Fruit fly (Drosophila melanogaster) whole organism, embryonic: ENCODE data around the gene CG8993.

Experiments used
- CG10321 ChIP-seq: fragments of 200-800 bp; sonication (Bioruptor generic); IDR thresholded peaks from 2 replicates; pipeline ENCODE4 v1.3.6; 2022; ENCODE audit warnings: missing biosample characterization, missing genetic modification characterization
- CG10565 ChIP-seq: fragments of 200-800 bp; sonication (Bioruptor generic); optimal IDR thresholded peaks from 3 replicates; lab custom pipeline; 2016; ENCODE audit warnings: missing biosample characterization, mild to moderate bottlenecking, missing genetic modification characterization
- CG11695 ChIP-seq: fragments of 200-800 bp; sonication (Bioruptor generic); IDR thresholded peaks from 3 replicates; pipeline ENCODE4 v1.3.6; 2022; ENCODE audit warnings: missing biosample characterization, missing genetic modification characterization
- CG13775 ChIP-seq: fragments of 200-800 bp; sonication (Bioruptor generic); optimal IDR thresholded peaks from 3 replicates; lab custom pipeline; 2017; ENCODE audit warnings: missing biosample characterization, mild to moderate bottlenecking, missing genetic modification characterization
- CG15073 ChIP-seq: fragments of 200-800 bp; sonication (Bioruptor generic); optimal IDR thresholded peaks from 2 replicates; lab custom pipeline; 2016; ENCODE audit warnings: missing biosample characterization, missing genetic modification characterization
- CG1602 ChIP-seq: fragments of 200-800 bp; sonication (Bioruptor generic); optimal IDR thresholded peaks from 3 replicates; lab custom pipeline; 2016; ENCODE audit warnings: missing biosample characterization, missing genetic modification characterization
- CG17359 ChIP-seq: fragments of 200-800 bp; sonication (Bioruptor generic); optimal IDR thresholded peaks from 3 replicates; lab custom pipeline; 2018; ENCODE audit warnings: missing biosample characterization, mild to moderate bottlenecking, missing genetic modification characterization, moderate library complexity
- CG2678 ChIP-seq: fragments of 200-800 bp; sonication (Bioruptor generic); optimal IDR thresholded peaks from 3 replicates; lab custom pipeline; 2019; ENCODE audit warnings: missing biosample characterization, mild to moderate bottlenecking, missing genetic modification characterization, moderate library complexity
- CG42726 ChIP-seq: fragments of 200-800 bp; sonication (Bioruptor generic); IDR thresholded peaks from 2 replicates; pipeline ENCODE4 v1.3.6; 2022; ENCODE audit warnings: missing biosample characterization, missing genetic modification characterization; ENCODE audit not compliant: partially characterized antibody
- CG4328 ChIP-seq: fragments of 200-800 bp; sonication (Bioruptor generic); optimal IDR thresholded peaks from 3 replicates; lab custom pipeline; 2017; ENCODE audit warnings: missing biosample characterization, missing genetic modification reagents, missing genetic modification characterization
- CG4360 ChIP-seq: fragments of 200-800 bp; sonication (Bioruptor generic); IDR thresholded peaks from 2 replicates; pipeline ENCODE4 v1.3.6; 2022; ENCODE audit warnings: missing biosample characterization, missing genetic modification characterization
- CG6765 ChIP-seq: fragments of 200-800 bp; sonication (Bioruptor generic); optimal IDR thresholded peaks from 3 replicates; lab custom pipeline; 2017; ENCODE audit warnings: missing biosample characterization, mild to moderate bottlenecking, missing genetic modification characterization
- CG6813 ChIP-seq: fragments of 200-800 bp; sonication (Bioruptor generic); optimal IDR thresholded peaks from 2 replicates; lab custom pipeline; 2017; ENCODE audit warnings: missing biosample characterization, missing genetic modification characterization, mild to moderate bottlenecking, moderate library complexity, missing genetic modification reagents
- CG8359 ChIP-seq: fragments of 200-800 bp; sonication (Bioruptor generic); optimal IDR thresholded peaks from 2 replicates; lab custom pipeline; 2017; ENCODE audit warnings: missing biosample characterization, mild to moderate bottlenecking, missing genetic modification characterization, borderline replicate concordance
- CG8388 ChIP-seq: fragments of 200-800 bp; sonication (Bioruptor generic); optimal IDR thresholded peaks from 2 replicates; lab custom pipeline; 2019; ENCODE audit warnings: missing biosample characterization, mild to moderate bottlenecking, missing genetic modification characterization, moderate library complexity
- CTCF ChIP-seq: fragments of 200-800 bp; sonication (Bioruptor generic); optimal IDR thresholded peaks from 2 replicates; lab custom pipeline; 2017; ENCODE audit warnings: missing biosample characterization, mild to moderate bottlenecking, missing genetic modification characterization, moderate library complexity
- Chrac-16 ChIP-seq: fragments of 200-800 bp; sonication (Bioruptor generic); optimal IDR thresholded peaks from 3 replicates; lab custom pipeline; 2016; ENCODE audit warnings: missing biosample characterization, missing genetic modification characterization
- CoRest ChIP-seq: fragments of 200-800 bp; sonication (Bioruptor generic); optimal IDR thresholded peaks from 3 replicates; lab custom pipeline; 2018; ENCODE audit warnings: missing biosample characterization, mild to moderate bottlenecking, missing genetic modification characterization, moderate library complexity
- Deaf1 ChIP-seq: fragments of 200-800 bp; optimal IDR thresholded peaks from 3 replicates; lab custom pipeline; 2019; ENCODE audit warnings: missing biosample characterization, mild to moderate bottlenecking, missing genetic modification characterization, moderate library complexity
- Dref ChIP-seq: fragments of 200-800 bp; sonication (Bioruptor generic); IDR thresholded peaks from 2 replicates; pipeline ENCODE4 v1.3.6; 2022; ENCODE audit warnings: missing biosample characterization, missing genetic modification characterization
- E2f1 ChIP-seq: fragments of 200-800 bp; sonication (Bioruptor generic); IDR thresholded peaks from 2 replicates; pipeline ENCODE4 v1.3.6; 2022; ENCODE audit warnings: missing biosample characterization, missing genetic modification characterization
- Ets65A ChIP-seq: fragments of 200-800 bp; sonication (Bioruptor generic); peaks from one replicate; lab custom pipeline; 2016; ENCODE audit warnings: missing biosample characterization, missing genetic modification characterization
- GATAe ChIP-seq: fragments of 200-800 bp; sonication (Bioruptor generic); conservative IDR thresholded peaks from 2 replicates; pipeline ENCODE4 v1.3.6; 2022; ENCODE audit warnings: missing biosample characterization, missing genetic modification characterization
- HLH4C ChIP-seq: fragments of 200-800 bp; sonication (Bioruptor generic); IDR thresholded peaks from 3 replicates; pipeline ENCODE4 v1.3.6; 2022; ENCODE audit warnings: missing biosample characterization, missing genetic modification characterization; ENCODE audit not compliant: partially characterized antibody
- Hand ChIP-seq: fragments of 200-800 bp; sonication (Bioruptor generic); optimal IDR thresholded peaks from 2 replicates; lab custom pipeline; 2017; ENCODE audit warnings: mild to moderate bottlenecking, missing biosample characterization, missing genetic modification reagents, missing genetic modification characterization
- HmgD ChIP-seq: fragments of 200-800 bp; sonication (Bioruptor generic); optimal IDR thresholded peaks from 3 replicates; lab custom pipeline; 2016; ENCODE audit warnings: missing biosample characterization, missing genetic modification characterization
- Hr51 ChIP-seq, 2 experiments: fragments of 200-800 bp; sonication (Bioruptor generic); optimal IDR thresholded peaks; 2 replicates in 1 of 2; 3 replicates in 1 of 2; lab custom pipeline; 2016 to 2018; ENCODE audit warnings: missing biosample characterization in 2 of 2, missing genetic modification characterization in 2 of 2, mild to moderate bottlenecking in 1 of 2, moderate library complexity in 1 of 2
- MESR4 ChIP-seq: fragments of 200-800 bp; sonication (Bioruptor generic); optimal IDR thresholded peaks from 2 replicates; lab custom pipeline; 2018; ENCODE audit warnings: missing biosample characterization, mild to moderate bottlenecking, missing genetic modification characterization, moderate library complexity
- Max ChIP-seq: fragments of 200-800 bp; sonication (Bioruptor generic); optimal IDR thresholded peaks from 2 replicates; lab custom pipeline; 2016; ENCODE audit warnings: missing biosample characterization, mild to moderate bottlenecking, missing genetic modification characterization
- NK7.1 ChIP-seq: fragments of 200-800 bp; sonication (Bioruptor generic); optimal IDR thresholded peaks from 3 replicates; lab custom pipeline; 2016; ENCODE audit warnings: missing biosample characterization, missing genetic modification characterization
- Rx ChIP-seq: fragments of 200-800 bp; sonication (Bioruptor generic); IDR thresholded peaks from 2 replicates; pipeline ENCODE4 v1.3.6; 2022; ENCODE audit warnings: missing biosample characterization, missing genetic modification characterization
- al ChIP-seq: fragments of 200-800 bp; sonication (Bioruptor generic); IDR thresholded peaks from 2 replicates; pipeline ENCODE4 v1.3.6; 2022; ENCODE audit warnings: missing biosample characterization, missing genetic modification characterization
- bowl ChIP-seq: fragments of 200-800 bp; sonication (Bioruptor generic); IDR thresholded peaks from 2 replicates; pipeline ENCODE4 v1.3.6; 2022; ENCODE audit warnings: missing biosample characterization, missing genetic modification characterization
- btn ChIP-seq: fragments of 200-800 bp; sonication (Bioruptor generic); optimal IDR thresholded peaks from 2 replicates; lab custom pipeline; 2016; ENCODE audit warnings: missing biosample characterization, missing genetic modification characterization
- cad ChIP-seq: fragments of >200 bp; optimal IDR thresholded peaks from 2 replicates; lab custom pipeline; 2017; ENCODE audit warnings: missing biosample characterization, missing genetic modification characterization
- cato ChIP-seq: fragments of 200-800 bp; sonication (Bioruptor generic); optimal IDR thresholded peaks from 2 replicates; lab custom pipeline; 2016; ENCODE audit warnings: missing biosample characterization, missing genetic modification characterization, borderline replicate concordance
- chinmo ChIP-seq: fragments of 200-800 bp; sonication (Bioruptor generic); IDR thresholded peaks from 4 replicates; pipeline ENCODE4 v1.3.6; 2022; ENCODE audit warnings: missing biosample characterization, missing genetic modification characterization; ENCODE audit not compliant: partially characterized antibody
- ewg ChIP-seq: fragments of 200-800 bp; sonication (Bioruptor generic); optimal IDR thresholded peaks from 3 replicates; lab custom pipeline; 2017; ENCODE audit warnings: mild to moderate bottlenecking, missing biosample characterization, missing genetic modification reagents, missing genetic modification characterization
- fd102C ChIP-seq: fragments of 200-800 bp; sonication (Bioruptor generic); optimal IDR thresholded peaks from 2 replicates; lab custom pipeline; 2018; ENCODE audit warnings: missing biosample characterization, mild to moderate bottlenecking, missing genetic modification characterization, moderate library complexity
- fd64A ChIP-seq: fragments of 200-800 bp; sonication (Bioruptor generic); optimal IDR thresholded peaks from 3 replicates; lab custom pipeline; 2018; ENCODE audit warnings: missing biosample characterization, mild to moderate bottlenecking, missing genetic modification characterization
- fru ChIP-seq: fragments of >200 bp; optimal IDR thresholded peaks from 2 replicates; lab custom pipeline; 2017
- gce ChIP-seq: fragments of 200-800 bp; sonication (Bioruptor generic); IDR thresholded peaks from 3 replicates; pipeline ENCODE4 v1.3.6; 2022; ENCODE audit warnings: missing biosample characterization, missing genetic modification characterization
- hb ChIP-seq: fragments of 200-800 bp; sonication (Bioruptor generic); IDR thresholded peaks from 3 replicates; pipeline ENCODE4 v1.3.6; 2022; ENCODE audit warnings: missing biosample characterization, missing genetic modification characterization; ENCODE audit not compliant: partially characterized antibody
- insv ChIP-seq, 2 experiments: fragments of 200-800 bp; sonication (Bioruptor generic); optimal IDR thresholded peaks; 3 replicates each; lab custom pipeline; 2016 to 2018; ENCODE audit warnings: missing biosample characterization in 2 of 2, missing genetic modification characterization in 2 of 2
- ken ChIP-seq: fragments of 200-800 bp; sonication (Bioruptor generic); IDR thresholded peaks from 3 replicates; pipeline ENCODE4 v1.3.6; 2022; ENCODE audit warnings: missing biosample characterization, missing genetic modification characterization
- mam ChIP-seq: fragments of 200-800 bp; sonication (Bioruptor generic); optimal IDR thresholded peaks from 3 replicates; lab custom pipeline; 2016; ENCODE audit warnings: missing biosample characterization, missing genetic modification characterization
- nau ChIP-seq: fragments of 200-800 bp; sonication (Bioruptor generic); optimal IDR thresholded peaks from 3 replicates; lab custom pipeline; 2017; ENCODE audit warnings: missing biosample characterization, mild to moderate bottlenecking, missing genetic modification characterization, missing genetic modification reagents
- nmo ChIP-seq: fragments of 200-800 bp; sonication (Bioruptor generic); optimal IDR thresholded peaks from 2 replicates; lab custom pipeline; 2018; ENCODE audit warnings: missing biosample characterization, mild to moderate bottlenecking, missing genetic modification characterization, moderate library complexity
- onecut ChIP-seq: fragments of 200-800 bp; sonication (Bioruptor generic); IDR thresholded peaks from 2 replicates; pipeline ENCODE4 v1.3.6; 2022; ENCODE audit warnings: missing biosample characterization, missing genetic modification characterization
- scrt ChIP-seq: fragments of 200-800 bp; sonication (Bioruptor generic); optimal IDR thresholded peaks from 2 replicates; lab custom pipeline; 2018; ENCODE audit warnings: missing biosample characterization, mild to moderate bottlenecking, missing genetic modification characterization, moderate library complexity

CG8993 gene

dm6 chr3L:2322257-2322776, 49.7 kb upstream of the CG8993 start, which contains the start of gene MsR1 (continued):
- peak; percentile 37 for TF ChIP-seq ewg (GFP tag; lab: Kevin White, UChicago)
- TF ChIP-seq Dref (GFP tag; lab: Robert Waterston, UW), result no peak
- no peak for TF ChIP-seq fd64A (GFP tag; lab: Kevin White, UChicago)
- TF ChIP-seq scrt (GFP tag; lab: Kevin White, UChicago), result peak; percentile 82
- peak; percentile 37 for TF ChIP-seq Ets65A (GFP tag; lab: Kevin White, UChicago)
- no peak for TF ChIP-seq fd102C
- no peak for TF ChIP-seq cad (GFP tag; lab: Kevin White, UChicago)
- no peak for TF ChIP-seq CG4360 (GFP tag; lab: Robert Waterston, UW)
- 0 out of 4 replicates have a peak, but pooled peaks have one; percentile 60 for TF ChIP-seq chinmo
- peak; percentile 82 for TF ChIP-seq Deaf1 (tag; lab: Kevin White, UChicago)
- TF ChIP-seq MESR4 (GFP tag; lab: Kevin White, UChicago), result no peak
- TF ChIP-seq CG8388 (GFP tag; lab: Kevin White, UChicago), result no peak
- no peak for TF ChIP-seq CG6813 (GFP tag; lab: Kevin White, UChicago)
- no peak for TF ChIP-seq nmo
- no peak for TF ChIP-seq CG15073 (GFP tag; lab: Kevin White, UChicago)
- TF ChIP-seq nau (GFP tag; lab: Kevin White, UChicago), result no peak
- TF ChIP-seq CTCF (GFP tag; lab: Kevin White, UChicago), result peak; percentile 74
- no peak for TF ChIP-seq CG11695 (GFP tag; lab: Robert Waterston, UW)
- no peak for TF ChIP-seq CG1602
- TF ChIP-seq hb, result no peak
- TF ChIP-seq CoRest, result no peak
- TF ChIP-seq Hr51 (GFP tag; optimal IDR thresholded peaks at IDR 0.05; lab: Kevin White, UChicago), result no peak
- TF ChIP-seq Hand (GFP tag; lab: Kevin White, UChicago), result no peak
- no peak for TF ChIP-seq bowl (GFP tag; lab: Robert Waterston, UW)
- TF ChIP-seq E2f1 (GFP tag; lab: Robert Waterston, UW), result no peak
- 0 out of 3 replicates have a peak, but pooled peaks have one; percentile 13 for TF ChIP-seq HLH4C (GFP tag; lab: Robert Waterston, UW)

dm6 chr3L:2325276-2325675, 46.7 kb upstream of the CG8993 start:
- TF ChIP-seq Chrac-16 (GFP tag; lab: Kevin White, UChicago) (no peak), GATAe (GFP tag; lab: Robert Waterston, UW) (no peak), insv (GFP tag; optimal IDR thresholded peaks at IDR 0.05; lab: Kevin White, UChicago) (no peak), CG13775 (GFP tag; lab: Kevin White, UChicago) (no peak), Max (GFP tag; lab: Kevin White, UChicago) (no peak), CG6765 (no peak), CG10321 (GFP tag; lab: Robert Waterston, UW) (no peak), Rx (GFP tag; lab: Robert Waterston, UW) (no peak), CG10565 (GFP tag; lab: Kevin White, UChicago) (no peak)

dm6 chr3L:2328804-2329203, 43.2 kb upstream of the CG8993 start:
- no peak for TF ChIP-seq CG42726 (GFP tag; lab: Robert Waterston, UW)
- TF ChIP-seq fru (lab: Kevin White, UChicago), result no peak
- TF ChIP-seq btn (GFP tag; lab: Kevin White, UChicago), result no peak
- TF ChIP-seq CG8359 (GFP tag; lab: Kevin White, UChicago), result no peak
- TF ChIP-seq CG2678 (tag; lab: Kevin White, UChicago), result no peak
- TF ChIP-seq onecut (GFP tag; lab: Robert Waterston, UW), result no peak
- no peak for TF ChIP-seq CG4328
- TF ChIP-seq cato (GFP tag; lab: Kevin White, UChicago), result no peak
- TF ChIP-seq mam (GFP tag; lab: Kevin White, UChicago), result no peak
- no peak for TF ChIP-seq gce (GFP tag; lab: Robert Waterston, UW)
- no peak for TF ChIP-seq CG17359 (tag; lab: Kevin White, UChicago)
- no peak for TF ChIP-seq NK7.1 (GFP tag; lab: Kevin White, UChicago)
- TF ChIP-seq HmgD (GFP tag; lab: Kevin White, UChicago), result no peak
- no peak for TF ChIP-seq chinmo
- TF ChIP-seq ken (GFP tag; lab: Robert Waterston, UW), result no peak
- TF ChIP-seq al (GFP tag; lab: Robert Waterston, UW), result no peak
